Fruit fly (Drosophila melanogaster): ENCODE results near the gene CG42740.

CG42740 gene

DNA sequence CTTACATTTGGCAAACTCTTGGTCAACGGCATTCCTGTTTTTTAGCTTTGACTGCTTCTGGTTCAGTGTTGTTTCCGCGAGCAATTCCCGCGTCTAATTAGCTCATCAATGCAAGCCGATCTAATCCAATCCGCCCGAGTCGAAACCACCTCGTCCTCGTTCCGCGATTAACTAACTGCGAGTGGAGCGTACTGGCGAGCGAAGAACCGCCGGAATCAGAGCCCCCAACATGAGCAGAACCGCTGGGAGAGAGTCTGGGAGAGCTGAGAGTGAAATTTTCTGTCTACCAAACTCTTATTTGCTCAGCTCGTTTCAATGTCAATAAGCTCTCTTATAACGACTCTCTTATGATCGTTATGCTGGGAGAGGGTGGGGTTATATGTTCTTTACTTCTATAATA is 27.5 kb upstream of the CG42740 start (continued):
- TF ChIP-seq sob (GFP tag; IDR thresholded peaks at IDR 0.05) (peak; percentile 86), al (GFP tag; IDR thresholded peaks at IDR 0.05) (no peak; the same call in 1 of the 2 replicates), Atf3 (GFP tag; optimal IDR thresholded peaks at IDR 0.05) (peak; percentile 68), tap (tag; optimal IDR thresholded peaks at IDR 0.05) (peak; percentile 52), CG6791 (GFP tag; IDR thresholded peaks at IDR 0.05; ENCODE audit: partially characterized antibody) (no peak), CG12391 (tag; optimal IDR thresholded peaks at IDR 0.05) (no peak), caup (GFP tag; optimal IDR thresholded peaks at IDR 0.05; ENCODE audit: severe bottlenecking) (peak; percentile 89), CG30431 (GFP tag; optimal IDR thresholded peaks at IDR 0.05) (peak; percentile 21), Hmr (GFP tag; optimal IDR thresholded peaks at IDR 0.05) (peak; percentile 90), pho (GFP tag; optimal IDR thresholded peaks at IDR 0.05) (peak; percentile 83), Lpt (GFP tag; optimal IDR thresholded peaks at IDR 0.05) (no peak), Dfd (GFP tag; optimal IDR thresholded peaks at IDR 0.05) (no peak), Ets65A (GFP tag) (no peak), pan (optimal IDR thresholded peaks at IDR 0.05) (no peak), pan (GFP tag; optimal IDR thresholded peaks at IDR 0.05 in 1 of 2, IDR thresholded peaks at IDR 0.05 in 1 of 2) (peak in 1 of 2 experiments; percentile 86), CG2678 (tag; optimal IDR thresholded peaks at IDR 0.05) (peak; percentile 71), dan (GFP tag; IDR thresholded peaks at IDR 0.05) (no peak), sc (optimal IDR thresholded peaks at IDR 0.05) (no peak), sc (GFP tag; optimal IDR thresholded peaks at IDR 0.05) (peak; percentile 83), CG13287 (GFP tag; IDR thresholded peaks at IDR 0.05; ENCODE audit: partially characterized antibody) (peak; percentile 31), CG8290 (GFP tag; optimal IDR thresholded peaks at IDR 0.05) (peak; percentile 77), CG8290 (tag; optimal IDR thresholded peaks at IDR 0.05) (peak; percentile 50 to 79), MBD-R2 (GFP tag; IDR thresholded peaks at IDR 0.05) (peak; percentile 67; the same call in 1 of the 2 replicates), CG18011 (GFP tag; optimal IDR thresholded peaks at IDR 0.05) (peak; percentile 65), Optix (GFP tag; IDR thresholded peaks at IDR 0.05) (no peak), luna (GFP tag; optimal IDR thresholded peaks at IDR 0.05) (peak; percentile 63), MTF-1 (GFP tag; optimal IDR thresholded peaks at IDR 0.05; ENCODE audit: borderline replicate concordance) (peak; percentile 90), CG15011 (GFP tag; optimal IDR thresholded peaks at IDR 0.05) (peak; percentile 73), CG34224 (GFP tag; IDR thresholded peaks at IDR 0.05; ENCODE audit: partially characterized antibody) (peak; percentile 52; the same call in 1 of the 3 replicates), Poxn (GFP tag; IDR thresholded peaks at IDR 0.05) (peak; percentile 47; the same call in 1 of the 2 replicates), CG16815 (GFP tag; optimal IDR thresholded peaks at IDR 0.05) (peak; percentile 20), fd96Cb (tag; optimal IDR thresholded peaks at IDR 0.05) (peak; percentile 26), HmgD (GFP tag; optimal IDR thresholded peaks at IDR 0.05) (no peak), HLHmδ (GFP tag; optimal IDR thresholded peaks at IDR 0.05) (peak; percentile 81), Dref (GFP tag; IDR thresholded peaks at IDR 0.05) (peak; percentile 27; the same call in 1 of the 2 replicates), CG8924 (tag; optimal IDR thresholded peaks at IDR 0.05) (no peak), grn (GFP tag; optimal IDR thresholded peaks at IDR 0.05) (no peak), Pdp1 (GFP tag; optimal IDR thresholded peaks at IDR 0.05) (peak; percentile 67 to 81), fu2 (GFP tag; optimal IDR thresholded peaks at IDR 0.05) (peak; percentile 22), CG9215 (GFP tag; IDR thresholded peaks at IDR 0.05) (no peak), NFAT (GFP tag; IDR thresholded peaks at IDR 0.05) (peak; percentile 79; the same call in 1 of the 2 replicates), CG11696 (GFP tag; IDR thresholded peaks at IDR 0.05) (peak; percentile 82), H15 (GFP tag; IDR thresholded peaks at IDR 0.05) (peak; percentile 60; the same call in 1 of the 3 replicates), pfk (GFP tag; optimal IDR thresholded peaks at IDR 0.05) (peak; percentile 56), CG15073 (GFP tag; optimal IDR thresholded peaks at IDR 0.05) (no peak), CG12744 (GFP tag; optimal IDR thresholded peaks at IDR 0.05) (peak; percentile 83), usp (GFP tag; optimal IDR thresholded peaks at IDR 0.05) (no peak), CG3995 (GFP tag; optimal IDR thresholded peaks at IDR 0.05) (no peak), abd-A (tag; optimal IDR thresholded peaks at IDR 0.05) (no peak), CG2116 (GFP tag; optimal IDR thresholded peaks at IDR 0.05) (peak; percentile 55), gem (tag; optimal IDR thresholded peaks at IDR 0.05) (peak; percentile 62)

Data from whole organism, embryonic.